Worm (Caenorhabditis elegans): ENCODE data around the gene math-31.

DNA sequence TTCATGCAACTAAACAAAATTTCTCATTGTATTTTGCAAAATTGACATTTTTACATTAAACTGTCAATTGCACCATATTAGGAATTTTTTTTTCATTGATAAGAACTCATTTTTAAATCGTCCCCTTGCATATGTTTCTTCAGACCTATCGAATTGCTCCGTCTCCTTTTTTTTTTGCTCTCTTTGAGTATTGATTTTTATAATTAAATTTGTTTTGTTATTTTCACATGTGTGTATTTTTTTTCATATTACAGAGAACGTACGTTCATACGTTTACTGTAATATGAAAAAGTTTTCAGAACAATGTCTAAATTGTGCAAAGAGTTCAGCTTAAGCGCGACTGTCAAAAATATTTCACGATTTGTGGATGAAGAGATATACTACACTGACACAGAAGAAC is 43.5 kb downstream of the math-31 start, which contains the start of gene math-14:
- TF ChIP-seq W03F9.2 (tag; optimal IDR thresholded peaks at IDR 0.05) (no peak), him-1 (tag; optimal IDR thresholded peaks at IDR 0.05) (no peak), dao-5 (tag; optimal IDR thresholded peaks at IDR 0.05) (no peak)
